Fruit fly (Drosophila melanogaster): ENCODE measurements around the gene Psa.

DNA sequence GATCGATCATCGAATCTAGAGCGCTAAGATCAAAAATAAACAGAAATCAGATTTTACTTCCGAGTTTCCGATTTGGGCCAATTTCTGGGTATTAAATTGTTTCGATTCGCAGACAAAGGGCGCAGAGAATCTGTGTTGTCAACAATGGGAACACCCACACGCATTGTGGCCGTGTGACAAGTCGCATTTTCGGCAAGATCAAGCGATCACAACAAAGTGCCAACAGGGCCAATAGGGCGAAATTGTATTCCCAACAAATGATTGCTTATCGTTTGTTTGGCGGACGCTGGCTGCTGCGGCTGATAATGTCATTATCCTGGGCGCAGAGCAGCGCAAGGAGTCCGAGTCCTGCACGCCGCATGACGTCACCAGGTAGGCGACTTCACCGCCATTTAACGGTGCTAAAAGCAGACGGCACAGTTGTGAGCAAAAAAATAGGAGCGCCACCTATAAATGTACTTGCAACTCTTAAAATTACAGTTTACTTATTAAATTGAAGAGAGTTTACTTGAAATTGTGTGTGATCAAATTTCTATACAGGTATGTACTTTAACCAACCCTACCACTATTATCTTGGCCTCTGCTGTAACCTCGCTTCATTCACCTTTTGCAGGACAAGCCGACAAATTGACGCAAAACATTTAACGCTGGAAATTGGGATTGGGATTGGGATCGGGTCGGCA lies 23.5 kb upstream of the Psa start:
- no peak for TF ChIP-seq CG13204 (GFP tag; optimal IDR thresholded peaks at IDR 0.05)
- peak; percentile 38 for TF ChIP-seq CG17806 (tag; optimal IDR thresholded peaks at IDR 0.05)
- TF ChIP-seq CG34367 (tag; optimal IDR thresholded peaks at IDR 0.05): peak; percentile 63
- no peak for TF ChIP-seq EcR (GFP tag; optimal IDR thresholded peaks at IDR 0.05)
- 0 out of 2 replicates have a peak, but pooled peaks have one; percentile 35 for TF ChIP-seq CG12605 (GFP tag; IDR thresholded peaks at IDR 0.05)
- no peak for TF ChIP-seq CG32121 (GFP tag; IDR thresholded peaks at IDR 0.05)
- no peak for TF ChIP-seq Pif1A (GFP tag; optimal IDR thresholded peaks at IDR 0.05)
- no peak for TF ChIP-seq gl (tag; optimal IDR thresholded peaks at IDR 0.05)
- no peak for TF ChIP-seq D1 (tag; optimal IDR thresholded peaks at IDR 0.05)
- peak; percentile 48; the same call in 1 of the 2 replicates for TF ChIP-seq Ets98B (GFP tag; IDR thresholded peaks at IDR 0.05)
- no peak for TF ChIP-seq CG10348 (GFP tag; IDR thresholded peaks at IDR 0.05)
- peak; percentile 25; the same call in 1 of the 2 replicates for TF ChIP-seq rn (GFP tag; IDR thresholded peaks at IDR 0.05)
- TF ChIP-seq CG9948 (tag; optimal IDR thresholded peaks at IDR 0.05): peak; percentile 49
